Worm (Caenorhabditis elegans): ENCODE results near the gene clec-67.

The clec-67 gene

DNA sequence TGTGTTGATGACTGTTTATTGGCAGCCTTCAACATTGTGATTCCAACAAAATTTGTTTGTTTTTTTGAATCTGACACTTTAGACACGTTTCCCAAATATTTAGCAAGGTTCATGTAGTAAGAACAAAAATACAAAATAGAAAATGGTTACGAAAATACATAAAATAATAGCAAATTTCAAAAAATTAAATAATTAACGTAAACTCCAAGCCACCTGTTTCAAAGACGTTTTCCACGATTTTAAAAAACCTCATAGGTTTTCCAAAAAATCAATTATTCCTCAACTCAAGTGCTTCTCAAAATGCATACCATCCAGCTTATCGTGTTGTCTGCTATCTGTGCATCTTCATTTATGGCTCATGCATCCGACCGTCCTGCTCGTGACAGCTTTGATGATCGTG lies 4.6 kb upstream of the clec-67 start, which contains the start of gene F56D6.14:
Gene F56D6.14, plus strand, starts transcription at position 301 of the 400 bp plus-strand sequence.
- TF ChIP-seq egrh-3 (GFP tag; IDR thresholded peaks at IDR 0.05), result no peak
- TF ChIP-seq ztf-3 (GFP tag; optimal IDR thresholded peaks at IDR 0.05), result no peak
- TF ChIP-seq D2030.7 (GFP tag; IDR thresholded peaks at IDR 0.05), result no peak
- no peak for TF ChIP-seq F33H1.4 (GFP tag; IDR thresholded peaks at IDR 0.05)
- TF ChIP-seq nhr-80 (tag; optimal IDR thresholded peaks at IDR 0.05), result no peak
- no peak for TF ChIP-seq let-607 (tag; optimal IDR thresholded peaks at IDR 0.05)
- TF ChIP-seq ztf-26 (tag; optimal IDR thresholded peaks at IDR 0.05), result no peak
- no peak for TF ChIP-seq B0035.1 (tag; optimal IDR thresholded peaks at IDR 0.05)
- TF ChIP-seq lin-35 (GFP tag; optimal IDR thresholded peaks at IDR 0.05), result no peak
- TF ChIP-seq ZK185.1 (tag; optimal IDR thresholded peaks at IDR 0.05; ENCODE audit: poor library complexity, severe bottlenecking), result no peak
- TF ChIP-seq athp-1 (tag; optimal IDR thresholded peaks at IDR 0.05), result no peak
- no peak for TF ChIP-seq F22D6.2 (tag; optimal IDR thresholded peaks at IDR 0.05)
- TF ChIP-seq nfya-2 (GFP tag; IDR thresholded peaks at IDR 0.05), result no peak
- TF ChIP-seq repo-1 (tag; optimal IDR thresholded peaks at IDR 0.05), result no peak
- no peak for TF ChIP-seq sea-2 (GFP tag; IDR thresholded peaks at IDR 0.05)
- TF ChIP-seq ceh-100 (GFP tag; IDR thresholded peaks at IDR 0.05), result no peak

DNA sequence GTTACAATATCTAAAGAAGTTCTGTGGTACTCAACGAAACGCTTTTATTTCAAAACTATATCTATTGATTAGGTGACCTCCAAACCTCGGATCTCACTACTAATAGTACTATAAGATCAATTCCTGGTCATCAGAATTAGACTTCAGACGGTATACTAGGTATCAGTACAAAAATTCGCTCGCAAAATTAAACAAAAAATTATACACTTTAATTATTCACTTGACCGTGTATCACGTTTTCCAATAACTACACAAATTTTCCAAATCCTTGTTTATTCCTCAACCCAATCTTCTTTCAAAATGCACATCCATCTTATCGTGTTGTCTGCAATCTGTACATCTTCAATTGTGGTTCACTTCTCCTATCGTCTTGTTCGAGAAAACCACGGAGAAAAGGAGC lies 3.8 kb upstream of the clec-67 start, which contains the start of gene F56D6.23:
Gene F56D6.23, plus strand, starts transcription at position 301 of the 400 bp plus-strand sequence.
- TF ChIP-seq rcor-1 (GFP tag; IDR thresholded peaks at IDR 0.05) (no peak), aptf-3 (GFP tag; IDR thresholded peaks at IDR 0.05) (no peak), F39B2.1 (GFP tag; IDR thresholded peaks at IDR 0.05) (no peak), gei-17 (GFP tag; optimal IDR thresholded peaks at IDR 0.05) (no peak), ekl-4 (GFP tag; IDR thresholded peaks at IDR 0.05) (no peak), ZK185.1 (tag; optimal IDR thresholded peaks at IDR 0.05; ENCODE audit: poor library complexity, severe bottlenecking) (no peak), akir-1 (GFP tag; optimal IDR thresholded peaks at IDR 0.05) (no peak), hrde-1 (tag; optimal IDR thresholded peaks at IDR 0.05; ENCODE audit: borderline replicate concordance) (no peak), nhr-179 (tag; optimal IDR thresholded peaks at IDR 0.05) (no peak), B0261.1 (tag; optimal IDR thresholded peaks at IDR 0.05) (no peak), egrh-3 (GFP tag; IDR thresholded peaks at IDR 0.05) (no peak), madf-6 (GFP tag; IDR thresholded peaks at IDR 0.05) (no peak), B0035.1 (tag; optimal IDR thresholded peaks at IDR 0.05) (no peak), ceh-58 (GFP tag; IDR thresholded peaks at IDR 0.05) (no peak), F37B4.10 (GFP tag; IDR thresholded peaks at IDR 0.05) (no peak)

DNA sequence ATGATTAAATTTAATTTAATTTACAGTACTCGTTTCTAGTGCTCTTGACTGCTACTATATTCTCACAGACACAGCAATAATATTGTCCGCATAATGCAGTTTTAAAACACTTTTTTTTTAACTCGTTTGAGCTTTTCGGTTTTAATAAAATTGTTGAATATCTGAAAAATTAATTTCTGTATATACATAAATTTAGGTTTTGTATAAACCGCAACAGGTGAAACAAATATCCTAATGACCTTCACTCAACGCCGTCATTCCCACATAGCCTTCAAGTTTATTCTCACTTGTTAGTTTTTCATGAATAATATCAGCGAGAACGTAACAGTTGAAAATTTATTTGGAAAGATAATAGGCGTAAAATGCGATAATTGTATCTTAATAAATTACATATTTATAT lies 2.5 kb upstream of the clec-67 start, which contains the start of gene srz-19:
Gene srz-19, plus strand, starts transcription at position 301 of the 400 bp plus-strand sequence.
- TF ChIP-seq B0336.3 (GFP tag; IDR thresholded peaks at IDR 0.05), result no peak
- TF ChIP-seq sea-2 (GFP tag; IDR thresholded peaks at IDR 0.05), result no peak
- TF ChIP-seq attf-5 (GFP tag; optimal IDR thresholded peaks at IDR 0.05), result no peak
- TF ChIP-seq T26A5.8 (tag; optimal IDR thresholded peaks at IDR 0.05), result no peak
- TF ChIP-seq ztf-26 (tag; optimal IDR thresholded peaks at IDR 0.05), result no peak
- no peak for TF ChIP-seq lir-1 (GFP tag; conservative IDR thresholded peaks at IDR 0.05)
- TF ChIP-seq madf-10 (tag; optimal IDR thresholded peaks at IDR 0.05), result no peak

DNA sequence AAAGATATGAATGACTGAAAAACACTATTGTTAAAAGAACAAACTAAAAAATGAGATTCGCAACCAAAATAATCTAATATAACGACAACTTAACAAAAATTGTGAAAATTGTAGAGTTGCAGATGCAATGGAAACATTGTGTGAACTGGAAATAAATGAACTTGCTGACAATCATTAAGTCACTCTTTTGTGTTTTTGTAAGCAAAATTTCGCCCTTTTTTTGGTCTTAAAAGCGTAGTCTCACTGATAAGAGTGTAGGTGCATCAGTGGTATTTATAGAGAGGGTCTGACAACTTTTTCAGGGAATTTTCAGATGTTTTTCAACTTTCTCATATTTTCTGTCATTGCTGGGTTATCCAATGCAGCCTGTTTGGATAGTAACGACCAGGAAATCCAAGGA lies 4.2 kb downstream of the clec-67 start, which contains the start of gene clec-68:
Gene clec-68, plus strand, starts transcription at position 301 of the 400 bp plus-strand sequence.
- TF ChIP-seq K11D2.4 (GFP tag; IDR thresholded peaks at IDR 0.05) (no peak), dpff-1 (tag; optimal IDR thresholded peaks at IDR 0.05) (no peak), ceh-79 (tag; optimal IDR thresholded peaks at IDR 0.05) (no peak), D2030.7 (GFP tag; IDR thresholded peaks at IDR 0.05) (no peak), bed-2 (GFP tag; IDR thresholded peaks at IDR 0.05) (no peak), egl-18 (GFP tag; IDR thresholded peaks at IDR 0.05) (no peak), ztf-28 (GFP tag; IDR thresholded peaks at IDR 0.05) (no peak), pbrm-1 (GFP tag; IDR thresholded peaks at IDR 0.05) (no peak), hlh-26 (GFP tag; conservative IDR thresholded peaks at IDR 0.05) (no peak), lin-26 (GFP tag; IDR thresholded peaks at IDR 0.05) (no peak), cebp-2 (GFP tag; IDR thresholded peaks at IDR 0.05) (no peak), Y53F4B.3 (GFP tag; IDR thresholded peaks at IDR 0.05) (no peak), mxl-1 (tag; optimal IDR thresholded peaks at IDR 0.05) (no peak), snpc-1.3 (tag; optimal IDR thresholded peaks at IDR 0.05; ENCODE audit: insufficient read depth) (no peak)
